Fruit fly (Drosophila melanogaster) whole organism, embryonic: ENCODE results near the gene Srg3.

Experiments used
- Aef1 ChIP-seq: fragments of 200-800 bp; sonication (Bioruptor generic); IDR thresholded peaks from 3 replicates; pipeline ENCODE4 v1.3.6; 2022; ENCODE audit warnings: missing biosample characterization, missing genetic modification characterization
- B-H1 ChIP-seq: fragments of 200-800 bp; sonication (Bioruptor generic); IDR thresholded peaks from 3 replicates; pipeline ENCODE4 v1.3.6; 2022; ENCODE audit warnings: missing biosample characterization, missing genetic modification characterization
- BtbVII ChIP-seq: fragments of 200-800 bp; sonication (Bioruptor generic); optimal IDR thresholded peaks from 3 replicates; lab custom pipeline; 2017; ENCODE audit warnings: missing biosample characterization, mild to moderate bottlenecking, missing genetic modification characterization
- Bteb2 ChIP-seq: fragments of 200-800 bp; sonication (Bioruptor generic); optimal IDR thresholded peaks from 2 replicates; lab custom pipeline; 2016; ENCODE audit warnings: missing biosample characterization, missing genetic modification characterization
- CG11085 ChIP-seq: fragments of 200-800 bp; sonication (Bioruptor generic); IDR thresholded peaks from 2 replicates; pipeline ENCODE4 v1.3.6; 2022; ENCODE audit warnings: missing biosample characterization, missing genetic modification characterization
- CG12942 ChIP-seq: fragments of 200-800 bp; sonication (Bioruptor generic); optimal IDR thresholded peaks from 3 replicates; lab custom pipeline; 2016; ENCODE audit warnings: missing biosample characterization, missing genetic modification characterization
- CG13424 ChIP-seq: fragments of 200-800 bp; sonication (Bioruptor generic); optimal IDR thresholded peaks from 2 replicates; lab custom pipeline; 2019; ENCODE audit warnings: missing biosample characterization, mild to moderate bottlenecking, missing genetic modification characterization, moderate library complexity
- CG13624 ChIP-seq: fragments of 200-800 bp; sonication (Bioruptor generic); optimal IDR thresholded peaks from 2 replicates; lab custom pipeline; 2016; ENCODE audit warnings: missing biosample characterization, missing genetic modification characterization
- CG14710 ChIP-seq: fragments of 200-800 bp; sonication (Bioruptor generic); optimal IDR thresholded peaks from 3 replicates; lab custom pipeline; 2019; ENCODE audit warnings: missing biosample characterization, mild to moderate bottlenecking, missing genetic modification characterization, moderate library complexity
- CG15514 ChIP-seq: fragments of 200-800 bp; sonication (Bioruptor generic); optimal IDR thresholded peaks from 3 replicates; lab custom pipeline; 2017; ENCODE audit warnings: missing biosample characterization, missing genetic modification characterization, mild to moderate bottlenecking, moderate library complexity, missing genetic modification reagents
- CG16813 ChIP-seq: fragments of 200-800 bp; sonication (Bioruptor generic); IDR thresholded peaks from 3 replicates; pipeline ENCODE4 v1.3.6; 2022; ENCODE audit warnings: missing biosample characterization, missing genetic modification characterization; ENCODE audit not compliant: partially characterized antibody
- CG17568 ChIP-seq: fragments of 200-800 bp; sonication (Bioruptor generic); optimal IDR thresholded peaks from 2 replicates; lab custom pipeline; 2018; ENCODE audit warnings: missing biosample characterization, mild to moderate bottlenecking, missing genetic modification characterization, moderate library complexity
- CG18476 ChIP-seq: fragments of 200-800 bp; sonication (Bioruptor generic); optimal IDR thresholded peaks from 2 replicates; lab custom pipeline; 2016; ENCODE audit warnings: missing biosample characterization, mild to moderate bottlenecking, missing genetic modification characterization
- CG18764 ChIP-seq: fragments of 200-800 bp; sonication (Bioruptor generic); optimal IDR thresholded peaks from 3 replicates; lab custom pipeline; 2016; ENCODE audit warnings: missing biosample characterization, missing genetic modification characterization
- CG30403 ChIP-seq: fragments of 200-800 bp; sonication (Bioruptor generic); optimal IDR thresholded peaks from 3 replicates; lab custom pipeline; 2016; ENCODE audit warnings: missing biosample characterization, missing genetic modification characterization
- CG31388 ChIP-seq: fragments of 200-800 bp; sonication (Bioruptor generic); optimal IDR thresholded peaks from 2 replicates; lab custom pipeline; 2016; ENCODE audit warnings: missing biosample characterization, missing genetic modification characterization
- CG32532 ChIP-seq: fragments of 200-800 bp; sonication (Bioruptor generic); IDR thresholded peaks from 2 replicates; pipeline ENCODE4 v1.3.6; 2022; ENCODE audit warnings: missing biosample characterization, missing genetic modification characterization
- CG3726 ChIP-seq: fragments of 200-800 bp; sonication (Bioruptor generic); IDR thresholded peaks from 3 replicates; pipeline ENCODE4, ENCODE4 v1.3.6; 2022; ENCODE audit warnings: missing biosample characterization, missing genetic modification characterization
- CG4424 ChIP-seq: fragments of 200-800 bp; sonication (Bioruptor generic); optimal IDR thresholded peaks from 3 replicates; lab custom pipeline; 2016; ENCODE audit warnings: missing biosample characterization, missing genetic modification characterization
- CG7271 ChIP-seq: fragments of 200-800 bp; sonication (Bioruptor generic); optimal IDR thresholded peaks from 2 replicates; lab custom pipeline; 2018; ENCODE audit warnings: missing biosample characterization, mild to moderate bottlenecking, missing genetic modification characterization, moderate library complexity
- CG7839 ChIP-seq: fragments of 200-800 bp; sonication (Bioruptor generic); optimal IDR thresholded peaks from 3 replicates; lab custom pipeline; 2018; ENCODE audit warnings: missing biosample characterization, mild to moderate bottlenecking, missing genetic modification characterization, moderate library complexity
- CG9797 ChIP-seq: fragments of 200-800 bp; sonication (Bioruptor generic); optimal IDR thresholded peaks from 3 replicates; lab custom pipeline; 2018; ENCODE audit warnings: missing biosample characterization, mild to moderate bottlenecking, missing genetic modification characterization
- CG9932 ChIP-seq: fragments of 200-800 bp; sonication (Bioruptor generic); IDR thresholded peaks from 2 replicates; pipeline ENCODE4 v1.3.6; 2022; ENCODE audit warnings: missing biosample characterization, missing genetic modification characterization
- ERR ChIP-seq: fragments of 200-800 bp; sonication (Bioruptor generic); optimal IDR thresholded peaks from 2 replicates; lab custom pipeline; 2016; ENCODE audit warnings: missing biosample characterization, missing genetic modification characterization
- Eip74EF ChIP-seq, 2 experiments: fragments of 200-800 bp in 1 of 2; fragments of >200 bp in 1 of 2; sonication (Bioruptor generic) in 1 of 2; optimal IDR thresholded peaks; 2 replicates each; lab custom pipeline; 2017 to 2019; ENCODE audit warnings: missing biosample characterization in 2 of 2, missing genetic modification characterization in 2 of 2, mild to moderate bottlenecking in 1 of 2, moderate library complexity in 1 of 2
- Fer1 ChIP-seq: fragments of 200-800 bp; sonication (Bioruptor generic); optimal IDR thresholded peaks from 2 replicates; lab custom pipeline; 2017; ENCODE audit warnings: missing biosample characterization, mild to moderate bottlenecking, missing genetic modification characterization
- Gsc ChIP-seq: fragments of 200-800 bp; sonication (Bioruptor generic); IDR thresholded peaks from 2 replicates; pipeline ENCODE4 v1.3.6; 2022; ENCODE audit warnings: missing biosample characterization, missing genetic modification characterization
- Kr ChIP-seq: fragments of 200-800 bp; sonication (Bioruptor generic); optimal IDR thresholded peaks from 2 replicates; lab custom pipeline; 2017; ENCODE audit warnings: missing biosample characterization, mild to moderate bottlenecking, missing genetic modification characterization
- Poxn ChIP-seq: fragments of 200-800 bp; sonication (Bioruptor generic); IDR thresholded peaks from 2 replicates; pipeline ENCODE4 v1.3.6; 2022; ENCODE audit warnings: missing biosample characterization, missing genetic modification characterization
- Side ChIP-seq: fragments of 200-800 bp; sonication (Bioruptor generic); optimal IDR thresholded peaks from 2 replicates; lab custom pipeline; 2016; ENCODE audit warnings: missing biosample characterization, missing genetic modification characterization
- Six4 ChIP-seq: fragments of 200-800 bp; sonication (Bioruptor generic); optimal IDR thresholded peaks from 2 replicates; lab custom pipeline; 2016; ENCODE audit warnings: missing biosample characterization, missing genetic modification characterization
- aop ChIP-seq: fragments of 200-800 bp; sonication (Bioruptor generic); IDR thresholded peaks from 2 replicates; pipeline ENCODE4 v1.3.6; 2022; ENCODE audit warnings: missing biosample characterization, missing genetic modification characterization
- ap ChIP-seq: fragments of 200-800 bp; sonication (Bioruptor generic); IDR thresholded peaks from 2 replicates; pipeline ENCODE4 v1.3.6; 2022; ENCODE audit warnings: missing biosample characterization, missing genetic modification characterization
- cad ChIP-seq: fragments of >200 bp; optimal IDR thresholded peaks from 2 replicates; lab custom pipeline; 2017; ENCODE audit warnings: missing biosample characterization, missing genetic modification characterization
- cato ChIP-seq: fragments of 200-800 bp; sonication (Bioruptor generic); optimal IDR thresholded peaks from 2 replicates; lab custom pipeline; 2016; ENCODE audit warnings: missing biosample characterization, missing genetic modification characterization, borderline replicate concordance
- dan ChIP-seq: fragments of 200-800 bp; sonication (Bioruptor generic); IDR thresholded peaks from 2 replicates; pipeline ENCODE4 v1.3.6; 2022; ENCODE audit warnings: missing biosample characterization, missing genetic modification characterization
- ewg ChIP-seq: fragments of 200-800 bp; sonication (Bioruptor generic); optimal IDR thresholded peaks from 3 replicates; lab custom pipeline; 2017; ENCODE audit warnings: mild to moderate bottlenecking, missing biosample characterization, missing genetic modification reagents, missing genetic modification characterization
- gro ChIP-seq: fragments of 200-800 bp; sonication (Bioruptor generic); optimal IDR thresholded peaks from 2 replicates; lab custom pipeline; 2016; ENCODE audit warnings: missing biosample characterization, missing genetic modification characterization
- hbn ChIP-seq: fragments of 200-800 bp; sonication (Bioruptor generic); IDR thresholded peaks from 2 replicates; pipeline ENCODE4 v1.3.6; 2022; ENCODE audit warnings: missing biosample characterization, missing genetic modification characterization; ENCODE audit not compliant: partially characterized antibody
- ind ChIP-seq: fragments of 200-800 bp; sonication (Bioruptor generic); optimal IDR thresholded peaks from 3 replicates; lab custom pipeline; 2016; ENCODE audit warnings: missing biosample characterization, missing genetic modification characterization
- insv ChIP-seq, 2 experiments: fragments of 200-800 bp; sonication (Bioruptor generic); optimal IDR thresholded peaks; 3 replicates each; lab custom pipeline; 2016 to 2018; ENCODE audit warnings: missing biosample characterization in 2 of 2, missing genetic modification characterization in 2 of 2
- nerfin-1 ChIP-seq: fragments of 200-800 bp; sonication (Bioruptor generic); optimal IDR thresholded peaks from 3 replicates; lab custom pipeline; 2019; ENCODE audit warnings: missing biosample characterization, mild to moderate bottlenecking, missing genetic modification characterization, moderate library complexity
- odd ChIP-seq: fragments of 200-800 bp; sonication (Bioruptor generic); optimal IDR thresholded peaks from 2 replicates; lab custom pipeline; 2017; ENCODE audit warnings: missing biosample characterization, mild to moderate bottlenecking, missing genetic modification characterization
- pros ChIP-seq: fragments of 200-800 bp; sonication (Bioruptor generic); optimal IDR thresholded peaks from 3 replicates; lab custom pipeline; 2019; ENCODE audit warnings: missing biosample characterization, mild to moderate bottlenecking, missing genetic modification characterization, moderate library complexity
- pum ChIP-seq: fragments of 200-800 bp; sonication (Bioruptor generic); optimal IDR thresholded peaks from 2 replicates; lab custom pipeline; 2016; ENCODE audit warnings: missing biosample characterization, missing genetic modification characterization
- scrt ChIP-seq: fragments of 200-800 bp; sonication (Bioruptor generic); optimal IDR thresholded peaks from 2 replicates; lab custom pipeline; 2018; ENCODE audit warnings: missing biosample characterization, mild to moderate bottlenecking, missing genetic modification characterization, moderate library complexity
- sens-2 ChIP-seq: fragments of 200-800 bp; sonication (Bioruptor generic); IDR thresholded peaks from 2 replicates; pipeline ENCODE4 v1.3.6; 2022; ENCODE audit warnings: missing biosample characterization, missing genetic modification characterization
- tgo ChIP-seq: fragments of 200-800 bp; sonication (Bioruptor generic); IDR thresholded peaks from 3 replicates; pipeline ENCODE4 v1.3.6; 2022; ENCODE audit warnings: missing biosample characterization, missing genetic modification characterization
- vnd ChIP-seq: fragments of 200-800 bp; sonication (Bioruptor generic); IDR thresholded peaks from 3 replicates; pipeline ENCODE4 v1.3.6; 2022; ENCODE audit warnings: missing biosample characterization, missing genetic modification characterization; ENCODE audit not compliant: partially characterized antibody

Srg3 gene

dm6 chr3L:9410754-9411423 is 32.1 kb upstream of the Srg3 start, which contains the start of the genes CG4022 and Cpsf5 (continued):
- TF ChIP-seq CG13424 (tag; lab: Kevin White, UChicago) = peak; percentile 92
- peak; percentile 86 for TF ChIP-seq CG4424 (GFP tag; lab: Kevin White, UChicago)
- TF ChIP-seq aop (GFP tag; lab: Robert Waterston, UW) = no peak
- TF ChIP-seq CG13624 (GFP tag; lab: Kevin White, UChicago) = peak; percentile 60
- peak; percentile 69 for TF ChIP-seq Six4
- peak; percentile 86 for TF ChIP-seq tgo
- peak; percentile 79 for TF ChIP-seq CG7839 (tag; lab: Kevin White, UChicago)
- peak; percentile 75 for TF ChIP-seq ind (GFP tag; lab: Kevin White, UChicago)
- peak; percentile 47 for TF ChIP-seq BtbVII (GFP tag; lab: Kevin White, UChicago)
- TF ChIP-seq Bteb2 (GFP tag; lab: Kevin White, UChicago) = peak; percentile 48
- peak; percentile 91 for TF ChIP-seq CG32532
- peak; percentile 90 for TF ChIP-seq CG30403 (GFP tag; lab: Kevin White, UChicago)
- TF ChIP-seq hbn (GFP tag; lab: Robert Waterston, UW) = no peak
- TF ChIP-seq ewg (GFP tag; lab: Kevin White, UChicago) = peak; percentile 79
- no peak for TF ChIP-seq CG3726 (GFP tag; lab: Robert Waterston, UW)
- TF ChIP-seq cad (GFP tag; lab: Kevin White, UChicago) = no peak
- TF ChIP-seq vnd (GFP tag; lab: Robert Waterston, UW) = no peak
- TF ChIP-seq CG11085 (GFP tag; lab: Robert Waterston, UW) = peak; percentile 56; the same call in 1 of the 2 replicates
- TF ChIP-seq Fer1 = peak; percentile 82
- peak; percentile 57 for TF ChIP-seq odd
- peak; percentile 23 for TF ChIP-seq gro (GFP tag; lab: Kevin White, UChicago)
- peak; percentile 89 for TF ChIP-seq CG9797 (GFP tag; lab: Kevin White, UChicago)
- TF ChIP-seq nerfin-1 (tag; lab: Kevin White, UChicago) = peak; percentile 69
- peak; percentile 63; the same call in 2 of the 3 replicates for TF ChIP-seq B-H1 (GFP tag; lab: Robert Waterston, UW)
- peak; percentile 90 for TF ChIP-seq CG14710
- TF ChIP-seq ERR = no peak
- TF ChIP-seq Side (GFP tag; lab: Kevin White, UChicago) = peak; percentile 34
- peak; percentile 63 for TF ChIP-seq CG18764 (GFP tag; lab: Kevin White, UChicago)
- TF ChIP-seq Poxn (GFP tag; lab: Robert Waterston, UW) = peak; percentile 56; the same call in 1 of the 2 replicates
- TF ChIP-seq Gsc = no peak
- peak; percentile 68 for TF ChIP-seq CG18476
- peak; percentile 73 for TF ChIP-seq CG12942 (GFP tag; lab: Kevin White, UChicago)
- TF ChIP-seq insv (GFP tag; optimal IDR thresholded peaks at IDR 0.05; lab: Kevin White, UChicago) = peak in 1 of 2 experiments; percentile 66
- TF ChIP-seq CG17568 (GFP tag; lab: Kevin White, UChicago) = peak; percentile 63
- peak in 1 of 2 experiments; percentile 36 for TF ChIP-seq Eip74EF (GFP tag; optimal IDR thresholded peaks at IDR 0.05; lab: Kevin White, UChicago)
- TF ChIP-seq pros (GFP tag; lab: Kevin White, UChicago) = no peak
- peak; percentile 67 for TF ChIP-seq CG7271 (tag; lab: Kevin White, UChicago)
- TF ChIP-seq CG9932 = peak; percentile 93
- 0 out of 2 replicates have a peak, but pooled peaks have one; percentile 29 for TF ChIP-seq sens-2 (GFP tag; lab: Robert Waterston, UW)
- peak; percentile 46 for TF ChIP-seq CG31388 (GFP tag; lab: Kevin White, UChicago)
- TF ChIP-seq CG15514 (GFP tag; lab: Kevin White, UChicago) = peak; percentile 100
- peak; percentile 61 for TF ChIP-seq pum (GFP tag; lab: Kevin White, UChicago)
- no peak for TF ChIP-seq dan (GFP tag; lab: Robert Waterston, UW)
- peak; percentile 48; the same call in 1 of the 3 replicates for TF ChIP-seq CG16813 (GFP tag; lab: Robert Waterston, UW)
- TF ChIP-seq Aef1 (GFP tag; lab: Robert Waterston, UW) = peak; percentile 76
- no peak for TF ChIP-seq Kr (GFP tag; lab: Kevin White, UChicago)
- peak; percentile 56 for TF ChIP-seq ap
- TF ChIP-seq scrt (GFP tag; lab: Kevin White, UChicago) = peak; percentile 66
- TF ChIP-seq cato = peak; percentile 54
